Fruit fly (Drosophila melanogaster) whole organism, pupa: ENCODE results near the gene CG8516.

Source experiments
- CG10348 ChIP-seq: fragments of 200-800 bp; sonication (Bioruptor generic); IDR thresholded peaks from 2 replicates; pipeline ENCODE4 v1.3.6; 2022; ENCODE audit warnings: missing biosample characterization, missing genetic modification characterization
- CG12605 ChIP-seq: fragments of 200-800 bp; sonication (Bioruptor generic); IDR thresholded peaks from 2 replicates; pipeline ENCODE4 v1.3.6; 2022; ENCODE audit warnings: missing biosample characterization, missing genetic modification characterization
- CG13204 ChIP-seq: fragments of 200-800 bp; sonication (Bioruptor generic); optimal IDR thresholded peaks from 2 replicates; lab custom pipeline; 2018; ENCODE audit warnings: missing biosample characterization, mild to moderate bottlenecking, missing genetic modification characterization, moderate library complexity
- CG14655 ChIP-seq: fragments of 200-800 bp; sonication (Bioruptor generic); optimal IDR thresholded peaks from 3 replicates; lab custom pipeline; 2017; ENCODE audit warnings: mild to moderate bottlenecking, missing biosample characterization, missing genetic modification reagents, missing genetic modification characterization
- CG15710 ChIP-seq: fragments of 200-800 bp; sonication (Bioruptor generic); optimal IDR thresholded peaks from 2 replicates; lab custom pipeline; 2018; ENCODE audit warnings: missing biosample characterization, mild to moderate bottlenecking, missing genetic modification characterization, moderate library complexity
- CG17806 ChIP-seq: fragments of 200-800 bp; sonication (Bioruptor generic); optimal IDR thresholded peaks from 2 replicates; lab custom pipeline; 2018; ENCODE audit warnings: missing biosample characterization, mild to moderate bottlenecking, missing genetic modification characterization, moderate library complexity
- CG32121 ChIP-seq: fragments of 200-800 bp; sonication (Bioruptor generic); IDR thresholded peaks from 2 replicates; pipeline ENCODE4 v1.3.6; 2022; ENCODE audit warnings: missing biosample characterization, missing genetic modification characterization
- CG34367 ChIP-seq: fragments of 200-800 bp; sonication (Bioruptor generic); optimal IDR thresholded peaks from 2 replicates; lab custom pipeline; 2018; ENCODE audit warnings: missing biosample characterization, mild to moderate bottlenecking, missing genetic modification characterization
- CG4496 ChIP-seq: fragments of 200-800 bp; sonication (Bioruptor generic); IDR thresholded peaks from 3 replicates; pipeline ENCODE4 v1.3.6; 2022; ENCODE audit warnings: missing biosample characterization, missing genetic modification characterization
- CG8159 ChIP-seq: fragments of 200-800 bp; sonication (Bioruptor generic); optimal IDR thresholded peaks from 3 replicates; lab custom pipeline; 2018; ENCODE audit warnings: missing biosample characterization, mild to moderate bottlenecking, missing genetic modification characterization, moderate library complexity
- CG8301 ChIP-seq: fragments of 200-800 bp; sonication (Bioruptor generic); optimal IDR thresholded peaks from 2 replicates; lab custom pipeline; 2018; ENCODE audit warnings: missing biosample characterization, mild to moderate bottlenecking, missing genetic modification characterization
- CG9948 ChIP-seq: fragments of 200-800 bp; sonication (Bioruptor generic); optimal IDR thresholded peaks from 2 replicates; lab custom pipeline; 2018; ENCODE audit warnings: missing biosample characterization, mild to moderate bottlenecking, missing genetic modification characterization, moderate library complexity
- D1 ChIP-seq: fragments of 200-800 bp; sonication (Bioruptor generic); optimal IDR thresholded peaks from 2 replicates; lab custom pipeline; 2018; ENCODE audit warnings: missing biosample characterization, mild to moderate bottlenecking, missing genetic modification characterization, moderate library complexity
- EcR ChIP-seq: fragments of 200-800 bp; sonication (Bioruptor generic); optimal IDR thresholded peaks from 3 replicates; lab custom pipeline; 2019; ENCODE audit warnings: missing biosample characterization, missing genetic modification characterization, mild to moderate bottlenecking, moderate library complexity, missing genetic modification reagents
- Ets98B ChIP-seq: fragments of 200-800 bp; sonication (Bioruptor generic); IDR thresholded peaks from 2 replicates; pipeline ENCODE4 v1.3.6; 2022; ENCODE audit warnings: missing biosample characterization, missing genetic modification characterization
- Pif1A ChIP-seq: fragments of 200-800 bp; sonication (Bioruptor generic); optimal IDR thresholded peaks from 3 replicates; lab custom pipeline; 2016; ENCODE audit warnings: missing biosample characterization, missing genetic modification characterization
- Pif1B ChIP-seq: fragments of 200-800 bp; sonication (Bioruptor generic); optimal IDR thresholded peaks from 3 replicates; lab custom pipeline; 2016; ENCODE audit warnings: missing biosample characterization, missing genetic modification characterization
- Snoo ChIP-seq: fragments of 200-800 bp; sonication (Bioruptor generic); optimal IDR thresholded peaks from 3 replicates; lab custom pipeline; 2017; ENCODE audit warnings: missing biosample characterization, mild to moderate bottlenecking, missing genetic modification characterization, inconsistent platforms
- fd96Ca ChIP-seq: fragments of 200-800 bp; sonication (Bioruptor generic); IDR thresholded peaks from 3 replicates; pipeline ENCODE4 v1.3.6; 2022; ENCODE audit warnings: missing biosample characterization, missing genetic modification characterization
- gl ChIP-seq: fragments of 200-800 bp; sonication (Bioruptor generic); optimal IDR thresholded peaks from 2 replicates; lab custom pipeline; 2018; ENCODE audit warnings: missing biosample characterization, mild to moderate bottlenecking, missing genetic modification characterization
- rn ChIP-seq: fragments of 200-800 bp; sonication (Bioruptor generic); IDR thresholded peaks from 2 replicates; pipeline ENCODE4 v1.3.6; 2022; ENCODE audit warnings: missing biosample characterization, missing genetic modification characterization

Gene CG8516

DNA sequence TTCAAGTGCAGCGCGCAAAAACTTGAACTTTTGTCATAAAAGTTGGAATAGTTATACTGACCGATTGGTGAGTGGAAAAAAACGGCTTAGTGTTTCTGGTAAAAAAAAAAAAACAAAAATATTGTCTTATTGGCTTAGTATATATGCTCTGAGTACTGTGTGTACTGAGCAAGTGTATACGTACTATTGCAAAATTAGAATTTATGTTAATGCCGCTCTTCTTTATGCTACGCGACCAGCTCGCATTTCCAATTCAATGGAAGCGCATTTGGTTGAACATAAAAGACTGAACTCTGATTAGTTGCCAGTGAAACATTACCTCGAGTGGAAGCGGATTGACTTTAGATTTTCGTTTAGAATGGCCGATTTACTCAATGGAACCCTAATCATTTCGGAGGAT is 19.4 kb downstream of the CG8516 start, which contains the start of gene CG8534:
Gene CG8534, plus strand, starts transcription at position 301 of the 400 bp plus-strand sequence.
- TF ChIP-seq Pif1B (GFP tag; lab: Kevin White, UChicago) (no peak), gl (tag; lab: Kevin White, UChicago) (no peak), CG10348 (no peak), CG15710 (tag; lab: Kevin White, UChicago) (no peak)

dm6 chr3R:9813861-9814260 is 20.8 kb downstream of the CG8516 start, which contains the start of gene eloF:
Gene eloF (plus strand): TSS chr3R:9814161.
- TF ChIP-seq rn, result no peak
- no peak for TF ChIP-seq CG17806 (tag; lab: Kevin White, UChicago)
- TF ChIP-seq Pif1A (GFP tag; lab: Kevin White, UChicago), result no peak
- no peak for TF ChIP-seq CG8159 (tag; lab: Kevin White, UChicago)
- no peak for TF ChIP-seq Ets98B (GFP tag; lab: Robert Waterston, UW)
- no peak for TF ChIP-seq CG13204 (GFP tag; lab: Kevin White, UChicago)
- TF ChIP-seq CG34367 (tag; lab: Kevin White, UChicago), result no peak

dm6 chr3R:9816879-9817278 is 23.8 kb downstream of the CG8516 start, which contains the start of gene CG16904:
Gene CG16904 (minus strand): TSS chr3R:9816979.
- TF ChIP-seq CG12605 (GFP tag; lab: Robert Waterston, UW), result no peak

dm6 chr3R:9818295-9818694 is 25.2 kb downstream of the CG8516 start, which contains the start of gene CG9459:
Gene CG9459 (minus strand): TSS chr3R:9818395.
- no peak for TF ChIP-seq D1 (tag; lab: Kevin White, UChicago)
- no peak for TF ChIP-seq rn
- no peak for TF ChIP-seq CG14655 (GFP tag; lab: Kevin White, UChicago)
- TF ChIP-seq CG10348, result no peak
- TF ChIP-seq Snoo (tag; lab: Kevin White, UChicago), result no peak
- no peak for TF ChIP-seq CG15710 (tag; lab: Kevin White, UChicago)
- TF ChIP-seq CG34367 (tag; lab: Kevin White, UChicago), result no peak
- TF ChIP-seq CG13204 (GFP tag; lab: Kevin White, UChicago), result no peak
- no peak for TF ChIP-seq Pif1B (GFP tag; lab: Kevin White, UChicago)
- TF ChIP-seq Ets98B (GFP tag; lab: Robert Waterston, UW), result no peak
- no peak for TF ChIP-seq CG9948 (tag; lab: Kevin White, UChicago)
- TF ChIP-seq CG12605 (GFP tag; lab: Robert Waterston, UW), result no peak
- no peak for TF ChIP-seq fd96Ca

- TF ChIP-seq CG9948 (tag; lab: Kevin White, UChicago), result no peak
- TF ChIP-seq CG8159 (tag; lab: Kevin White, UChicago), result no peak
- no peak for TF ChIP-seq CG32121 (GFP tag; lab: Robert Waterston, UW)
- TF ChIP-seq Ets98B (GFP tag; lab: Robert Waterston, UW), result no peak
- TF ChIP-seq rn, result no peak
- TF ChIP-seq CG4496 (GFP tag; lab: Robert Waterston, UW), result no peak
- TF ChIP-seq CG15710 (tag; lab: Kevin White, UChicago), result no peak
- TF ChIP-seq gl (tag; lab: Kevin White, UChicago), result no peak
- TF ChIP-seq CG14655 (GFP tag; lab: Kevin White, UChicago), result no peak
- no peak for TF ChIP-seq Pif1B (GFP tag; lab: Kevin White, UChicago)
- no peak for TF ChIP-seq Pif1A (GFP tag; lab: Kevin White, UChicago)
- no peak for TF ChIP-seq CG10348
- TF ChIP-seq CG13204 (GFP tag; lab: Kevin White, UChicago), result no peak
These were observed 26.7 kb downstream of the CG8516 start, which contains the start of gene CG9458 for dm6 chr3R:9819777-9820176. Gene CG9458 (minus strand): TSS chr3R:9819877.

- TF ChIP-seq Ets98B (GFP tag; lab: Robert Waterston, UW) (no peak), CG8301 (tag; lab: Kevin White, UChicago) (no peak), CG34367 (tag; lab: Kevin White, UChicago) (no peak), CG12605 (GFP tag; lab: Robert Waterston, UW) (no peak), EcR (GFP tag; lab: Kevin White, UChicago) (no peak), CG17806 (tag; lab: Kevin White, UChicago) (no peak), CG32121 (GFP tag; lab: Robert Waterston, UW) (no peak), CG10348 (no peak), CG9948 (tag; lab: Kevin White, UChicago) (no peak), Pif1B (GFP tag; lab: Kevin White, UChicago) (no peak), rn (no peak), Pif1A (GFP tag; lab: Kevin White, UChicago) (no peak), fd96Ca (no peak), CG13204 (GFP tag; lab: Kevin White, UChicago) (no peak), CG8159 (tag; lab: Kevin White, UChicago) (no peak), gl (tag; lab: Kevin White, UChicago) (no peak)
These were observed 28.0 kb downstream of the CG8516 start, which contains the start of gene CG42857 for dm6 chr3R:9821091-9821490. Gene CG42857 (minus strand): TSS chr3R:9821191.

dm6 chr3R:9823723-9824122 is 30.6 kb downstream of the CG8516 start, which contains the start of gene CG34302:
Gene CG34302 (minus strand): TSS chr3R:9823823.
- TF ChIP-seq CG13204 (GFP tag; lab: Kevin White, UChicago) (no peak), rn (no peak), CG15710 (tag; lab: Kevin White, UChicago) (no peak), Pif1B (GFP tag; lab: Kevin White, UChicago) (no peak), CG10348 (no peak), EcR (GFP tag; lab: Kevin White, UChicago) (no peak), Ets98B (GFP tag; lab: Robert Waterston, UW) (no peak), CG32121 (GFP tag; lab: Robert Waterston, UW) (no peak), CG4496 (GFP tag; lab: Robert Waterston, UW) (no peak), fd96Ca (no peak), Snoo (tag; lab: Kevin White, UChicago) (no peak), gl (tag; lab: Kevin White, UChicago) (no peak), CG12605 (GFP tag; lab: Robert Waterston, UW) (no peak), CG34367 (tag; lab: Kevin White, UChicago) (no peak), CG8159 (tag; lab: Kevin White, UChicago) (no peak), CG14655 (GFP tag; lab: Kevin White, UChicago) (no peak), CG17806 (tag; lab: Kevin White, UChicago) (no peak), CG9948 (tag; lab: Kevin White, UChicago) (no peak)
